Worm (Caenorhabditis elegans): Measurements from ENCODE around the gene F58F12.2.

DNA sequence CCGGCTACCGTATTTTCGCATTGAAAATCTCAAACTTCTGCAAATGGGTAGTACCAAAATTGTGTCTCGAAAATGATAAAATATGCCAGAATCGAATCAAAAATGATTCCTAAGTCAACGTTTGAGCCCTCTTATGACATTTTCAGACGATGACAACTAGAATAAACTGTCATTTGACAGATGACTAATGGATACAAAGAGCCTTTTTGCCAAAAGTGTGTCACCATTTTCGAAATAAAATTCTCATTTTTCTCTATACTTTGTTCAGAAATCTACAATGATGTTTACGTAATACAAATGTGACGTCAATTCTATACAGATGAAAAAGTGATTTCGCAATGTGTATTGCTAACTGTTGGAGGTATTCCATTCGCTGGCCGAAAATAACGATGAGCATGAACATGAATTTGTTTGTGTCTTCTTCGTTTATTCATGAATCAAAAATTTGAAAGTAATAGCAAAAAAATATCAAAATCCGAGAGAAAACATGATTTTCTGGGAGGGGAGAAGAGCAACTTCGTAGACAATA lies 41.2 kb downstream of the F58F12.2 start:
- TF ChIP-seq ceh-88 (GFP tag; IDR thresholded peaks at IDR 0.05) (peak; percentile 32; the same call in 1 of the 2 replicates), hpl-2 (GFP tag; optimal IDR thresholded peaks at IDR 0.05) (peak; percentile 80), lin-15B (tag; optimal IDR thresholded peaks at IDR 0.05) (no peak), rnt-1 (tag; optimal IDR thresholded peaks at IDR 0.05) (no peak), ztf-4 (tag; optimal IDR thresholded peaks at IDR 0.05) (peak; percentile 86), lsy-2 (tag; optimal IDR thresholded peaks at IDR 0.05) (peak; percentile 53 to 63), nhr-11 (tag; optimal IDR thresholded peaks at IDR 0.05) (no peak), lin-13 (GFP tag; optimal IDR thresholded peaks at IDR 0.05) (peak; percentile 64), blmp-1 (tag; optimal IDR thresholded peaks at IDR 0.05) (no peak), ama-1 (optimal IDR thresholded peaks at IDR 0.05) (peak; percentile 84), nhr-28 (tag; optimal IDR thresholded peaks at IDR 0.05) (no peak), dpl-1 (GFP tag; optimal IDR thresholded peaks at IDR 0.05) (peak in 2 of 3 experiments; percentile 24 to 33), egl-13 (tag; optimal IDR thresholded peaks at IDR 0.05) (no peak), elt-2 (tag; optimal IDR thresholded peaks at IDR 0.05) (peak; percentile 64)
